Worm (Caenorhabditis elegans): Measurements from ENCODE around the gene C04G2.10.

- no peak for TF ChIP-seq snpc-4 (tag; optimal IDR thresholded peaks at IDR 0.05)
- no peak for TF ChIP-seq tlp-1 (tag; optimal IDR thresholded peaks at IDR 0.05)
- no peak for TF ChIP-seq ceh-82 (tag; optimal IDR thresholded peaks at IDR 0.05)
- no peak for TF ChIP-seq unc-62 (GFP tag; optimal IDR thresholded peaks at IDR 0.05)
- no peak for TF ChIP-seq sox-4 (tag; optimal IDR thresholded peaks at IDR 0.05)
- TF ChIP-seq grh-1 (GFP tag; IDR thresholded peaks at IDR 0.05) = no peak
- no peak for TF ChIP-seq aly-2 (tag; optimal IDR thresholded peaks at IDR 0.05)
Measured at ce11 chrIV:10067541-10067940, 47.7 kb upstream of the C04G2.10 start, which contains the start of gene cwn-2.
